Worm (Caenorhabditis elegans) whole organism, young adult: Measurements from ENCODE around the gene Y104H12D.2.

Source experiments
- F10E7.11 ChIP-seq: sonication (generic microtip); optimal IDR thresholded peaks from 2 replicates; lab custom pipeline; 2017; ENCODE audit warnings: mild to moderate bottlenecking, missing genetic modification characterization, moderate library complexity, missing compliant biosample characterization
- K12H6.12 ChIP-seq: fragments of 200-800 bp; sonication (Bioruptor generic); optimal IDR thresholded peaks from 2 replicates; lab custom pipeline; 2018; ENCODE audit warnings: mild to moderate bottlenecking, missing genetic modification characterization, missing compliant biosample characterization
- ama-1 ChIP-seq, 3 experiments: fragments of 150-350 bp in 1 of 3; sonication (generic microtip) in 2 of 3; optimal IDR thresholded peaks; 2 replicates each; lab custom pipeline; 2014 to 2018; ENCODE audit warnings: missing biosample characterization in 2 of 3, missing genetic modification characterization in 2 of 3, missing genetic modification reagents in 2 of 3
- cebp-1 ChIP-seq, 2 experiments: fragments of 200-800 bp in 1 of 2; sonication (Bioruptor generic) in 1 of 2; sonication (generic microtip) in 1 of 2; IDR thresholded peaks in 1 of 2; optimal IDR thresholded peaks in 1 of 2; 2 replicates each; pipeline versions ENCODE4 v1.3.6 to Lab custom; 2017 to 2022; ENCODE audit warnings: missing compliant biosample characterization in 2 of 2, missing genetic modification characterization in 2 of 2, mild to moderate bottlenecking in 1 of 2, missing genetic modification reagents in 1 of 2, moderate library complexity in 1 of 2
- lir-1 ChIP-seq: fragments of 200-800 bp; sonication (Bioruptor generic); conservative IDR thresholded peaks from 2 replicates; pipeline ENCODE4 v1.3.6; 2022; ENCODE audit warnings: missing genetic modification reagents, missing genetic modification characterization, missing compliant biosample characterization

- TF ChIP-seq K12H6.12 (no peak), cebp-1 (GFP tag; IDR thresholded peaks at IDR 0.05; lab: Robert Waterston, UW) (no peak), cebp-1 (tag; optimal IDR thresholded peaks at IDR 0.05; lab: Kevin White, UChicago) (no peak), ama-1 (optimal IDR thresholded peaks at IDR 0.05; lab: Kevin White, UChicago) (no peak), ama-1 (GFP tag; optimal IDR thresholded peaks at IDR 0.05; lab: Kevin White, UChicago) (no peak), F10E7.11 (no peak), lir-1 (GFP tag; lab: Robert Waterston, UW) (no peak)
Observed at ce11 chrIV:1213192-1213591, 35.4 kb downstream of the Y104H12D.2 start.
